Fruit fly (Drosophila melanogaster) whole organism, wandering third instar larva: Measurements from ENCODE around the gene CG3281.
A peak's percentile ranks its signal among the peaks of the same experiment; 100 is the strongest.
"Not testable (repeated sequence)": the region's sequence is repeated elsewhere in the genome, so short reads cannot be mapped to it uniquely, and the experiment has no call there.

Source experiments
- CG32264 ChIP-seq: fragments of 200-800 bp; sonication (Bioruptor generic); optimal IDR thresholded peaks from 2 replicates; lab custom pipeline; 2016; ENCODE audit warnings: missing biosample characterization, missing genetic modification characterization
- CrebA ChIP-seq: fragments of 200-800 bp; sonication (Bioruptor generic); optimal IDR thresholded peaks from 2 replicates; lab custom pipeline; 2016; ENCODE audit warnings: missing biosample characterization, mild to moderate bottlenecking, missing genetic modification characterization, borderline replicate concordance
- Dif ChIP-seq: fragments of 200-275, 200-300 bp; sonication (Bioruptor generic); optimal IDR thresholded peaks from 2 replicates; lab custom pipeline; 2018; ENCODE audit warnings: missing biosample characterization, missing genetic modification characterization; ENCODE audit not compliant: partially characterized antibody
- HLH106 ChIP-seq: fragments of 200-800 bp; optimal IDR thresholded peaks from 3 replicates; lab custom pipeline; 2019; ENCODE audit warnings: missing biosample characterization, mild to moderate bottlenecking, missing genetic modification characterization, moderate library complexity
- Hnf4 ChIP-seq: fragments of 200-800 bp; sonication (Bioruptor generic); optimal IDR thresholded peaks from 2 replicates; lab custom pipeline; 2016; ENCODE audit warnings: missing biosample characterization, mild to moderate bottlenecking, missing genetic modification characterization
- Hr78 ChIP-seq: fragments of >200 bp; optimal IDR thresholded peaks from 2 replicates; lab custom pipeline; 2017; ENCODE audit warnings: missing biosample characterization, missing genetic modification characterization
- Hr83 ChIP-seq: fragments of 200-300 bp; sonication (Bioruptor generic); optimal IDR thresholded peaks from 2 replicates; lab custom pipeline; 2016; ENCODE audit warnings: missing biosample characterization, mild to moderate bottlenecking, missing genetic modification characterization, moderate library complexity; ENCODE audit not compliant: poor library complexity, severe bottlenecking
- Jra ChIP-seq: sonication (Bioruptor generic); optimal IDR thresholded peaks from 2 replicates; lab custom pipeline; 2016; ENCODE audit warnings: missing biosample characterization, missing genetic modification characterization
- Mio ChIP-seq: sonication (Bioruptor generic); optimal IDR thresholded peaks from 2 replicates; lab custom pipeline; 2016; ENCODE audit warnings: missing biosample characterization, missing genetic modification characterization
- Myc ChIP-seq: fragments of >200 bp; optimal IDR thresholded peaks from 2 replicates; lab custom pipeline; 2017
- OdsH ChIP-seq: fragments of 200-800 bp; sonication (Bioruptor generic); optimal IDR thresholded peaks from 2 replicates; lab custom pipeline; 2016; ENCODE audit warnings: missing biosample characterization, mild to moderate bottlenecking, missing genetic modification characterization
- Rel ChIP-seq, 2 experiments: fragments of 200-800 bp; sonication (Bioruptor generic) in 1 of 2; optimal IDR thresholded peaks; 2 replicates in 1 of 2; 3 replicates in 1 of 2; lab custom pipeline; 2016 to 2019; ENCODE audit warnings: mild to moderate bottlenecking in 2 of 2, missing biosample characterization in 2 of 2, missing genetic modification characterization in 2 of 2, moderate library complexity in 1 of 2
- Sp1 ChIP-seq: fragments of 200-800 bp; sonication (Bioruptor generic); optimal IDR thresholded peaks from 3 replicates; lab custom pipeline; 2019; ENCODE audit warnings: missing biosample characterization, mild to moderate bottlenecking, missing genetic modification characterization, moderate library complexity
- Vsx2 ChIP-seq: fragments of 200-300, 225-300 bp; sonication (Bioruptor generic); optimal IDR thresholded peaks from 2 replicates; lab custom pipeline; 2018; ENCODE audit warnings: missing biosample characterization, missing genetic modification characterization; ENCODE audit not compliant: partially characterized antibody
- br ChIP-seq: fragments of 200-800 bp; sonication (Bioruptor generic); optimal IDR thresholded peaks from 2 replicates; lab custom pipeline; 2016; ENCODE audit warnings: missing biosample characterization, missing genetic modification characterization
- brk ChIP-seq: fragments of 200-800 bp; sonication (Bioruptor generic); optimal IDR thresholded peaks from 2 replicates; lab custom pipeline; 2016; ENCODE audit warnings: missing biosample characterization, mild to moderate bottlenecking, missing genetic modification characterization
- dl ChIP-seq, 2 experiments: fragments of 175-275, 200-275 bp in 1 of 2; fragments of 200-275 bp in 1 of 2; sonication (Bioruptor generic); optimal IDR thresholded peaks; lab custom pipeline; 2018; ENCODE audit warnings: mild to moderate bottlenecking in 2 of 2, missing biosample characterization in 2 of 2, missing genetic modification characterization in 2 of 2, moderate library complexity in 2 of 2; ENCODE audit not compliant: partially characterized antibody in 2 of 2, insufficient read depth in 1 of 2
- dsf ChIP-seq: sonication (Bioruptor generic); optimal IDR thresholded peaks from 2 replicates; lab custom pipeline; 2016; ENCODE audit warnings: missing biosample characterization, missing genetic modification characterization, borderline replicate concordance
- ey ChIP-seq: fragments of 200-800 bp; sonication (Bioruptor generic); optimal IDR thresholded peaks from 2 replicates; lab custom pipeline; 2016; ENCODE audit warnings: missing biosample characterization, missing genetic modification characterization
- foxo ChIP-seq, 2 experiments: fragments of 200-800 bp; sonication (Bioruptor generic); optimal IDR thresholded peaks; 2 replicates in 1 of 2; 3 replicates in 1 of 2; lab custom pipeline; 2016 to 2017; ENCODE audit warnings: missing biosample characterization in 2 of 2, missing genetic modification characterization in 2 of 2
- fru ChIP-seq: fragments of 200-800 bp; sonication (Bioruptor generic); optimal IDR thresholded peaks from 3 replicates; lab custom pipeline; 2016; ENCODE audit warnings: missing biosample characterization, mild to moderate bottlenecking, missing genetic modification characterization
- h ChIP-seq: fragments of 200-800 bp; sonication (Bioruptor generic); optimal IDR thresholded peaks from 3 replicates; lab custom pipeline; 2016; ENCODE audit warnings: missing biosample characterization, mild to moderate bottlenecking, missing genetic modification characterization
- jim ChIP-seq: fragments of 175-275, 200-325 bp; sonication (Bioruptor generic); optimal IDR thresholded peaks from 2 replicates; lab custom pipeline; 2016; ENCODE audit warnings: missing biosample characterization, mild to moderate bottlenecking, missing genetic modification characterization
- lola ChIP-seq: fragments of >200 bp; optimal IDR thresholded peaks from 2 replicates; lab custom pipeline; 2017; ENCODE audit warnings: missing biosample characterization, missing genetic modification characterization
- pan ChIP-seq: fragments of >200 bp; optimal IDR thresholded peaks from 2 replicates; lab custom pipeline; 2017
- psq ChIP-seq: fragments of 200-800 bp; sonication (Bioruptor generic); optimal IDR thresholded peaks from 3 replicates; lab custom pipeline; 2017; ENCODE audit warnings: missing biosample characterization, mild to moderate bottlenecking, missing genetic modification characterization, moderate library complexity
- rgr ChIP-seq: fragments of 200-800 bp; sonication (Bioruptor generic); optimal IDR thresholded peaks from 3 replicates; lab custom pipeline; 2016; ENCODE audit warnings: missing biosample characterization, mild to moderate bottlenecking, missing genetic modification characterization
- sage ChIP-seq: fragments of 200-800 bp; sonication (Bioruptor generic); optimal IDR thresholded peaks from 2 replicates; lab custom pipeline; 2016; ENCODE audit warnings: missing biosample characterization, mild to moderate bottlenecking, missing genetic modification characterization
- sv ChIP-seq: fragments of 200-800 bp; sonication (Bioruptor generic); optimal IDR thresholded peaks from 3 replicates; lab custom pipeline; 2016; ENCODE audit warnings: missing biosample characterization, missing genetic modification characterization
- woc ChIP-seq: sonication (Bioruptor generic); optimal IDR thresholded peaks from 2 replicates; lab custom pipeline; 2016; ENCODE audit warnings: missing biosample characterization, mild to moderate bottlenecking, missing genetic modification characterization

CG3281 gene

dm6 chr3R:11967262-11968029 lies 4.8 kb upstream of the CG3281 start, which contains the start of the genes CG12213 and GC1:
Gene CG12213, minus strand, starts transcription at chr3R:11967691.
Gene GC1, plus strand, starts transcription at chr3R:11967708.
- TF ChIP-seq h (peak; percentile 57), Hr78 (GFP tag; lab: Kevin White, UChicago) (no peak), ey (GFP tag; lab: Kevin White, UChicago) (no peak), HLH106 (tag; lab: Kevin White, UChicago) (peak; percentile 38), sv (GFP tag; lab: Kevin White, UChicago) (no peak), dsf (GFP tag; lab: Kevin White, UChicago) (peak; percentile 53), fru (GFP tag; lab: Kevin White, UChicago) (peak; percentile 50), rgr (peak; percentile 3), Vsx2 (GFP tag; lab: Kevin White, UChicago) (peak; percentile 97), Dif (GFP tag; lab: Kevin White, UChicago) (no peak), foxo (GFP tag; optimal IDR thresholded peaks at IDR 0.05; lab: Kevin White, UChicago) (peak in 1 of 2 experiments; percentile 23), Rel (GFP tag; optimal IDR thresholded peaks at IDR 0.05; lab: Kevin White, UChicago) (no peak), Rel (tag; optimal IDR thresholded peaks at IDR 0.05; lab: Kevin White, UChicago) (peak; percentile 21), Hnf4 (peak; percentile 44), Sp1 (peak; percentile 49), Myc (no peak), br (no peak), sage (GFP tag; lab: Kevin White, UChicago) (no peak), Mio (no peak), pan (no peak), OdsH (GFP tag; lab: Kevin White, UChicago) (peak; percentile 17), woc (GFP tag; lab: Kevin White, UChicago) (peak; percentile 63), CG32264 (GFP tag; lab: Kevin White, UChicago) (peak; percentile 1), psq (GFP tag; lab: Kevin White, UChicago) (peak; percentile 21), jim (GFP tag; lab: Kevin White, UChicago) (peak; percentile 6), lola (GFP tag; lab: Kevin White, UChicago) (no peak), dl (GFP tag; optimal IDR thresholded peaks at IDR 0.05; lab: Kevin White, UChicago; ENCODE audit: insufficient read depth in 1 of 2, partially characterized antibody in 2 of 2) (no peak), Jra (GFP tag; lab: Kevin White, UChicago) (peak; percentile 43), Hr83 (peak; percentile 1)

DNA sequence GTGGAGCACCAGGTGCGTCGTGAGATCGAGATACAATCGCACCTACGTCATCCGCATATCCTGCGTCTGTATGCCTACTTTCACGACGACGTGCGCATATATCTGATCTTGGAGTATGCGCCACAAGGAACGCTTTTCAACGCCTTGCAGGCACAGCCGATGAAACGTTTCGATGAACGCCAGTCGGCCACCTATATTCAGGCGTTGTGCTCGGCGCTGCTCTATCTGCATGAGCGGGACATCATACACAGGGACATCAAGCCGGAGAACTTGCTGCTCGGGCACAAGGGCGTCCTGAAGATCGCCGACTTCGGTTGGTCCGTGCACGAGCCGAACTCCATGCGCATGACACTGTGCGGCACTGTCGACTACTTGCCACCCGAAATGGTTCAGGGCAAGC lies 1.4 kb upstream of the CG3281 start:
- TF ChIP-seq jim (GFP tag; lab: Kevin White, UChicago) (no peak), Sp1 (no peak), sv (GFP tag; lab: Kevin White, UChicago) (no peak), CrebA (GFP tag; lab: Kevin White, UChicago) (no peak), rgr (no peak), brk (GFP tag; lab: Kevin White, UChicago) (no peak)

DNA sequence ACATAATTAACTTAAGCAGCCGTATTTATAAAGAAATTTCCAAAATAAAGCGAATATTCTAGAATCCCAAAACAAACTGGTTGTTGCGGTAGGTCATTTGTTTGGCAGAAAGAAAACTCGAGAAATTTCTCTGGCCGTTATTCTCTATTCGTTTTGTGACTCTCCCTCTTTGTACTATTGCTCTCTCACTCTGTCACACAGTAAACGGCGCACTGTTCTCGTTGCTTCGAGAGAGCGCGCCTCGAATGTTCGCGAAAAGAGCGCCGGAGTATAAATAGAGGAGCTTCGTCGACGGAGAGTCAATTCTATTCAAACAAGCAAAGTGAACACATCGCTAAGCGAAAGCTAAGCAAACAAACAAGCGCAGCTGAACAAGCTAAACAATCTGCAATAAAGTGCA lies 4.4 kb downstream of the CG3281 start, which contains the start of gene Hsp70Ab:
Gene Hsp70Ab, plus strand, starts transcription at position 301 of the 400 bp plus-strand sequence.
- TF ChIP-seq dsf (GFP tag; lab: Kevin White, UChicago); dl (GFP tag; optimal IDR thresholded peaks at IDR 0.05; lab: Kevin White, UChicago; ENCODE audit: insufficient read depth in 1 of 2, partially characterized antibody in 2 of 2); sage (GFP tag; lab: Kevin White, UChicago): not testable (repeated sequence)

dm6 chr3R:11957388-11957787 lies 5.2 kb downstream of the CG3281 start:
- no peak for TF ChIP-seq Hr83
- no peak for TF ChIP-seq jim (GFP tag; lab: Kevin White, UChicago)
- no peak for TF ChIP-seq Hnf4
- TF ChIP-seq ey (GFP tag; lab: Kevin White, UChicago) = no peak
- no peak for TF ChIP-seq CG32264 (GFP tag; lab: Kevin White, UChicago)
- no peak for TF ChIP-seq psq (GFP tag; lab: Kevin White, UChicago)
